Worm (Caenorhabditis elegans) whole organism, young adult: ENCODE measurements around the gene atg-16.2.

Experiments
- B0019.2 ChIP-seq: fragments of 200-800 bp; sonication (Bioruptor generic); conservative IDR thresholded peaks from 2 replicates; pipeline ENCODE4 v1.3.6; 2022; ENCODE audit warnings: missing genetic modification reagents, missing genetic modification characterization, missing compliant biosample characterization
- B0336.3 ChIP-seq: fragments of 200-800 bp; sonication (Bioruptor generic); IDR thresholded peaks from 2 replicates; pipeline ENCODE4 v1.3.6; 2022; ENCODE audit warnings: missing genetic modification characterization, missing compliant biosample characterization
- C17E4.6 ChIP-seq: fragments of 200-800 bp; sonication (Bioruptor generic); IDR thresholded peaks from 2 replicates; pipeline ENCODE4 v1.3.6; 2022; ENCODE audit warnings: missing genetic modification reagents, missing genetic modification characterization, missing compliant biosample characterization
- F10E7.11 ChIP-seq: sonication (generic microtip); optimal IDR thresholded peaks from 2 replicates; lab custom pipeline; 2017; ENCODE audit warnings: mild to moderate bottlenecking, missing genetic modification characterization, moderate library complexity, missing compliant biosample characterization
- F39B2.1 ChIP-seq: fragments of 200-800 bp; sonication (Bioruptor generic); IDR thresholded peaks from 2 replicates; pipeline ENCODE4 v1.3.6; 2022; ENCODE audit warnings: missing genetic modification reagents, missing genetic modification characterization, missing compliant biosample characterization
- F55B11.4 ChIP-seq: sonication (generic microtip); optimal IDR thresholded peaks from 2 replicates; lab custom pipeline; 2016; ENCODE audit warnings: missing compliant biosample characterization, missing genetic modification characterization, borderline replicate concordance; ENCODE audit not compliant: insufficient read depth
- Y56A3A.18 ChIP-seq: fragments of 200-800 bp; sonication (Bioruptor generic); IDR thresholded peaks from 2 replicates; pipeline ENCODE4 v1.3.6; 2022; ENCODE audit warnings: missing genetic modification reagents, missing genetic modification characterization, missing compliant biosample characterization
- Y79H2A.3 ChIP-seq: fragments of 200-800 bp; sonication (Bioruptor generic); conservative IDR thresholded peaks from 2 replicates; pipeline ENCODE4 v1.3.6; 2022; ENCODE audit warnings: missing genetic modification reagents, missing genetic modification characterization, missing compliant biosample characterization
- Y95B8A.8 ChIP-seq: fragments of 200-800 bp; sonication (Bioruptor generic); IDR thresholded peaks from 2 replicates; pipeline ENCODE4 v1.3.6; 2022; ENCODE audit warnings: missing genetic modification reagents, missing genetic modification characterization, missing compliant biosample characterization
- akir-1 ChIP-seq: fragments of 200-800 bp; sonication (Bioruptor generic); optimal IDR thresholded peaks from 2 replicates; lab custom pipeline; 2018; ENCODE audit warnings: mild to moderate bottlenecking, missing genetic modification characterization, moderate library complexity, missing compliant biosample characterization
- atf-7 ChIP-seq: sonication (generic microtip); optimal IDR thresholded peaks from 2 replicates; lab custom pipeline; 2017; ENCODE audit warnings: mild to moderate bottlenecking, missing genetic modification characterization, missing compliant biosample characterization
- athp-1 ChIP-seq: sonication (generic microtip); optimal IDR thresholded peaks from 2 replicates; lab custom pipeline; 2017; ENCODE audit warnings: mild to moderate bottlenecking, missing genetic modification characterization, missing compliant biosample characterization
- attf-6 ChIP-seq: fragments of 200-800 bp; sonication (Bioruptor generic); IDR thresholded peaks from 2 replicates; pipeline ENCODE4 v1.3.6; 2022; ENCODE audit warnings: missing genetic modification reagents, missing genetic modification characterization, missing compliant biosample characterization
- bed-1 ChIP-seq: fragments of 200-800 bp; sonication (Bioruptor generic); IDR thresholded peaks from 2 replicates; pipeline ENCODE4 v1.3.6; 2022; ENCODE audit warnings: missing genetic modification reagents, missing genetic modification characterization, missing compliant biosample characterization
- cebp-1 ChIP-seq, 2 experiments: fragments of 200-800 bp in 1 of 2; sonication (Bioruptor generic) in 1 of 2; sonication (generic microtip) in 1 of 2; IDR thresholded peaks in 1 of 2; optimal IDR thresholded peaks in 1 of 2; 2 replicates each; pipeline versions ENCODE4 v1.3.6 to Lab custom; 2017 to 2022; ENCODE audit warnings: missing compliant biosample characterization in 2 of 2, missing genetic modification characterization in 2 of 2, mild to moderate bottlenecking in 1 of 2, missing genetic modification reagents in 1 of 2, moderate library complexity in 1 of 2
- ceh-40 ChIP-seq: fragments of 200-800 bp; sonication (Bioruptor generic); IDR thresholded peaks from 2 replicates; pipeline ENCODE4 v1.3.6; 2022; ENCODE audit warnings: missing genetic modification characterization, missing compliant biosample characterization
- chd-7 ChIP-seq: sonication (generic microtip); optimal IDR thresholded peaks from 2 replicates; lab custom pipeline; 2016; ENCODE audit warnings: mild to moderate bottlenecking, missing genetic modification characterization, moderate library complexity, missing compliant biosample characterization
- die-1 ChIP-seq: sonication (generic microtip); optimal IDR thresholded peaks from 2 replicates; lab custom pipeline; 2016; ENCODE audit warnings: missing genotype, mild to moderate bottlenecking, missing genetic modification characterization, missing compliant biosample characterization
- efl-1 ChIP-seq: fragments of 150-350 bp; optimal IDR thresholded peaks from 2 replicates; lab custom pipeline; 2014; ENCODE audit warnings: missing biosample characterization, missing genetic modification reagents, missing genetic modification characterization
- egrh-3 ChIP-seq: fragments of 200-800 bp; sonication (Bioruptor generic); IDR thresholded peaks from 2 replicates; pipeline ENCODE4 v1.3.6; 2022; ENCODE audit warnings: missing genetic modification reagents, missing genetic modification characterization, missing compliant biosample characterization
- ets-4 ChIP-seq: fragments of 200-800 bp; sonication (Bioruptor generic); optimal IDR thresholded peaks from 2 replicates; lab custom pipeline; 2018; ENCODE audit warnings: mild to moderate bottlenecking, missing genetic modification characterization, missing compliant biosample characterization
- gei-17 ChIP-seq: fragments of 200-800 bp; sonication (Bioruptor generic); optimal IDR thresholded peaks from 2 replicates; lab custom pipeline; 2018; ENCODE audit warnings: mild to moderate bottlenecking, missing genetic modification characterization, missing compliant biosample characterization
- let-607 ChIP-seq, 2 experiments: fragments of 200-800 bp in 1 of 2; sonication (Bioruptor generic) in 1 of 2; sonication (generic microtip) in 1 of 2; optimal IDR thresholded peaks; 2 replicates each; lab custom pipeline; 2016 to 2018; ENCODE audit warnings: mild to moderate bottlenecking in 2 of 2, missing compliant biosample characterization in 2 of 2, missing genetic modification characterization in 2 of 2, moderate library complexity in 2 of 2, missing genotype in 1 of 2
- lin-26 ChIP-seq: fragments of 200-800 bp; sonication (Bioruptor generic); IDR thresholded peaks from 2 replicates; pipeline ENCODE4 v1.3.6; 2022; ENCODE audit warnings: missing genetic modification reagents, missing genetic modification characterization, missing compliant biosample characterization
- lin-54 ChIP-seq: fragments of 200-800 bp; sonication (Bioruptor generic); optimal IDR thresholded peaks from 2 replicates; lab custom pipeline; 2018; ENCODE audit warnings: mild to moderate bottlenecking, missing genetic modification characterization, missing compliant biosample characterization
- lsl-1 ChIP-seq: fragments of 200-800 bp; sonication (Bioruptor generic); optimal IDR thresholded peaks from 2 replicates; lab custom pipeline; 2018; ENCODE audit warnings: mild to moderate bottlenecking, missing genetic modification characterization, moderate library complexity, missing compliant biosample characterization
- madf-3 ChIP-seq: fragments of 200-800 bp; sonication (Bioruptor generic); IDR thresholded peaks from 2 replicates; pipeline ENCODE4 v1.3.6; 2022; ENCODE audit warnings: missing genetic modification reagents, missing genetic modification characterization, missing compliant biosample characterization
- madf-6 ChIP-seq: fragments of 200-800 bp; sonication (Bioruptor generic); IDR thresholded peaks from 2 replicates; pipeline ENCODE4 v1.3.6; 2022; ENCODE audit warnings: missing genetic modification reagents, missing genetic modification characterization, missing compliant biosample characterization
- mes-4 ChIP-seq: sonication (generic microtip); optimal IDR thresholded peaks from 2 replicates; lab custom pipeline; 2016; ENCODE audit warnings: missing genotype, missing genetic modification characterization, missing compliant biosample characterization
- mxl-1 ChIP-seq: sonication (generic microtip); optimal IDR thresholded peaks from 2 replicates; lab custom pipeline; 2016; ENCODE audit warnings: missing genetic modification characterization, missing compliant biosample characterization
- nhr-179 ChIP-seq: sonication (generic microtip); optimal IDR thresholded peaks from 2 replicates; lab custom pipeline; 2016; ENCODE audit warnings: mild to moderate bottlenecking, missing genetic modification characterization, missing compliant biosample characterization
- pbrm-1 ChIP-seq: fragments of 200-800 bp; sonication (Bioruptor generic); IDR thresholded peaks from 2 replicates; pipeline ENCODE4 v1.3.6; 2022; ENCODE audit warnings: missing genetic modification reagents, missing genetic modification characterization, missing compliant biosample characterization
- rcor-1 ChIP-seq: fragments of 200-800 bp; sonication (Bioruptor generic); IDR thresholded peaks from 2 replicates; pipeline ENCODE4 v1.3.6; 2022; ENCODE audit warnings: missing genetic modification reagents, missing genetic modification characterization, missing compliant biosample characterization
- rec-8 ChIP-seq, 2 experiments: sonication (generic microtip); optimal IDR thresholded peaks; 2 replicates each; lab custom pipeline; 2016; ENCODE audit warnings: mild to moderate bottlenecking in 2 of 2, missing genetic modification characterization in 2 of 2, missing genetic modification reagents in 2 of 2, missing genotype in 2 of 2, missing biosample characterization in 1 of 2, missing compliant biosample characterization in 1 of 2, moderate library complexity in 1 of 2
- repo-1 ChIP-seq: sonication (generic microtip); optimal IDR thresholded peaks from 2 replicates; lab custom pipeline; 2017; ENCODE audit warnings: mild to moderate bottlenecking, missing genetic modification characterization, missing compliant biosample characterization
- snpc-1.1 ChIP-seq: sonication (generic microtip); optimal IDR thresholded peaks from 2 replicates; lab custom pipeline; 2017; ENCODE audit warnings: missing genetic modification characterization, mild to moderate bottlenecking, missing compliant biosample characterization, antibody characterized with exemption, moderate library complexity, missing genotype, missing genetic modification reagents; ENCODE audit not compliant: insufficient read depth
- snpc-1.3 ChIP-seq: sonication (generic microtip); optimal IDR thresholded peaks from 2 replicates; lab custom pipeline; 2017; ENCODE audit warnings: missing genetic modification characterization, mild to moderate bottlenecking, missing compliant biosample characterization, antibody characterized with exemption, moderate library complexity, missing genotype, missing genetic modification reagents; ENCODE audit not compliant: insufficient read depth
- snpc-3.4 ChIP-seq: sonication (generic microtip); optimal IDR thresholded peaks from 2 replicates; lab custom pipeline; 2017; ENCODE audit warnings: missing genetic modification characterization, mild to moderate bottlenecking, missing compliant biosample characterization, antibody characterized with exemption, moderate library complexity, missing genotype, missing genetic modification reagents
- snpc-4 ChIP-seq, 5 experiments: fragments of 150-350 bp in 1 of 5; sonication (generic microtip) in 4 of 5; optimal IDR thresholded peaks; 2 replicates each; lab custom pipeline; 2014 to 2018; ENCODE audit warnings: missing genetic modification characterization in 5 of 5, missing biosample characterization in 3 of 5, antibody characterized with exemption in 2 of 5, mild to moderate bottlenecking in 2 of 5, missing compliant biosample characterization in 2 of 5, missing genotype in 2 of 5, moderate library complexity in 2 of 5, missing genetic modification reagents in 1 of 5
- tbp1 ChIP-seq: fragments of 200-800 bp; sonication (Bioruptor generic); optimal IDR thresholded peaks from 2 replicates; lab custom pipeline; 2018; ENCODE audit warnings: mild to moderate bottlenecking, missing genetic modification characterization, missing compliant biosample characterization
- tlf-1 ChIP-seq: fragments of 200-800 bp; sonication (Bioruptor generic); optimal IDR thresholded peaks from 2 replicates; lab custom pipeline; 2018; ENCODE audit warnings: mild to moderate bottlenecking, missing genetic modification characterization, missing compliant biosample characterization
- xnd-1 ChIP-seq: sonication (generic microtip); optimal IDR thresholded peaks from 2 replicates; lab custom pipeline; 2016; ENCODE audit warnings: missing genotype, missing genetic modification reagents, missing genetic modification characterization, missing compliant biosample characterization
- ztf-25 ChIP-seq: fragments of 200-800 bp; sonication (Bioruptor generic); IDR thresholded peaks from 2 replicates; pipeline ENCODE4 v1.3.6; 2022; ENCODE audit warnings: missing genetic modification reagents, missing genetic modification characterization, missing compliant biosample characterization
- ztf-26 ChIP-seq: sonication (generic microtip); optimal IDR thresholded peaks from 2 replicates; lab custom pipeline; 2017; ENCODE audit warnings: missing genetic modification characterization, missing compliant biosample characterization
- ztf-28 ChIP-seq: fragments of 200-800 bp; sonication (Bioruptor generic); IDR thresholded peaks from 2 replicates; pipeline ENCODE4 v1.3.6; 2022; ENCODE audit warnings: missing genetic modification reagents, missing genetic modification characterization, missing compliant biosample characterization

atg-16.2 gene

DNA sequence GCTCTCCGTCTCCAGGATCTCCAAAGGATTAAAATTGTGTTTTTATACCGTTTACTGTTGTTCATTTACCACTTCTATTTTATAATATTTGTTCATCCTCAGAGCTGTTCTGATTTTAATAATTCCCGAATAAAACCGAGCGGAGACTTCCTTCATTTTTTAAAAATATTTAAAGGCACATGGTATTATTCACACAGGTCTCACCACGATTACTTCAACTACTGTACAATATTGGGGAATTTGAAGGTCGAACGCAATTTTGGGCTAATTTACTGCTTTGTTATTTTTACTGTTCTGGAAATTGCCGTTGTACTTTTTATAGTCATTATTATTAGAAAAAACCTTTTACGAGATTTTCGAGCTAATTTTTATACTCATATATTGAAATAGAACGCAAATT lies 38.0 kb upstream of the atg-16.2 start (continued):
- TF ChIP-seq lin-26 = peak; percentile 73
- peak; percentile 86 for TF ChIP-seq madf-6 (GFP tag; lab: Robert Waterston, UW)
- TF ChIP-seq F10E7.11 (tag; lab: Kevin White, UChicago) = no peak
- peak; percentile 21 for TF ChIP-seq snpc-1.1
- TF ChIP-seq pbrm-1 (GFP tag; lab: Robert Waterston, UW) = 0 out of 2 replicates have a peak, but pooled peaks have one; percentile 37
- peak; percentile 78 for TF ChIP-seq attf-6 (GFP tag; lab: Robert Waterston, UW)
- peak; percentile 82 for TF ChIP-seq snpc-1.3 (tag; lab: Kevin White, UChicago)
- TF ChIP-seq Y79H2A.3 = peak; percentile 89
- TF ChIP-seq tbp1 (GFP tag; lab: Kevin White, UChicago) = peak; percentile 58
- peak; percentile 25; the same call in 1 of the 2 replicates for TF ChIP-seq rcor-1
- TF ChIP-seq cebp-1 (GFP tag; IDR thresholded peaks at IDR 0.05; lab: Robert Waterston, UW) = 0 out of 2 replicates have a peak, but pooled peaks have one; percentile 18
- TF ChIP-seq cebp-1 (tag; optimal IDR thresholded peaks at IDR 0.05; lab: Kevin White, UChicago) = peak; percentile 50
- TF ChIP-seq die-1 (tag; lab: Kevin White, UChicago) = peak; percentile 49
- peak; percentile 42 for TF ChIP-seq snpc-3.4 (tag; lab: Kevin White, UChicago)
- TF ChIP-seq ceh-40 (GFP tag; lab: Robert Waterston, UW) = 0 out of 2 replicates have a peak, but pooled peaks have one; percentile 74
- TF ChIP-seq Y95B8A.8 (GFP tag; lab: Robert Waterston, UW) = peak; percentile 88
- peak; percentile 27 for TF ChIP-seq mes-4 (tag; lab: Kevin White, UChicago)
- TF ChIP-seq repo-1 (tag; lab: Kevin White, UChicago) = peak; percentile 23
- TF ChIP-seq tlf-1 (GFP tag; lab: Kevin White, UChicago) = peak; percentile 24
- TF ChIP-seq ztf-25 (GFP tag; lab: Robert Waterston, UW) = 0 out of 2 replicates have a peak, but pooled peaks have one; percentile 37
- peak; percentile 79 for TF ChIP-seq lsl-1
- TF ChIP-seq B0019.2 (GFP tag; lab: Robert Waterston, UW) = peak; percentile 44; the same call in 1 of the 2 replicates
- TF ChIP-seq xnd-1 = peak; percentile 39
- TF ChIP-seq let-607 (tag; optimal IDR thresholded peaks at IDR 0.05; lab: Kevin White, UChicago) = no peak
- TF ChIP-seq B0336.3 (GFP tag; lab: Robert Waterston, UW) = peak; percentile 28; the same call in 1 of the 2 replicates
- no peak for TF ChIP-seq ztf-26 (tag; lab: Kevin White, UChicago)
- TF ChIP-seq athp-1 (tag; lab: Kevin White, UChicago) = peak; percentile 81
- TF ChIP-seq mxl-1 (tag; lab: Kevin White, UChicago) = no peak
- peak; percentile 86 for TF ChIP-seq madf-3 (GFP tag; lab: Robert Waterston, UW)
- peak; percentile 69 for TF ChIP-seq lin-54 (GFP tag; lab: Kevin White, UChicago)
- 0 out of 2 replicates have a peak, but pooled peaks have one; percentile 66 for TF ChIP-seq C17E4.6 (GFP tag; lab: Robert Waterston, UW)

DNA sequence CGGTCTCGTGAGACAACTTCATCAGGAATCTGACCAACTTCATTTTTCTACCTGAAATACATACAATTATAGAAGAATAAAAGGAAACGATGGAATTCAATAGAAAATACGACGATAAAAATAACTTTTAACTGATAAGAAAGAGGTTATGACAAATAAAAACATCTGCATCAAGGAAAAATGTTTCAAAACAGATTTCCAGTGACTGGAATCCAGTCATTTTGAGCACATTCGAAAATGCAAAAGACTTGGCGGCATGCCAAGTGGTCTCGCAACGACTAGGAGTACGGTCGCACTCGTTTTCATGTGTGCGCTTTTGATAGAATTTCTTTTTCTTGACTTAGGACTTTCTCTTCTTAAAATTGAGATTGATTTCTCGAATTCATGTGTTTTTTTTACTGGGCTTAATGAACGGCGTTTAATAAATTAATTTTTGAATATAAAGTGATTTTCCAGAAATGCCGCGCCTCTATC lies 36.6 kb upstream of the atg-16.2 start, which contains the start of the genes snr-3 and rsp-5:
snr-3 (minus strand) TSS at position 51 of the 474 bp plus-strand sequence.
rsp-5 (plus strand) TSS at position 455 of the 474 bp plus-strand sequence.
- peak; percentile 47 for TF ChIP-seq snpc-1.1
- TF ChIP-seq ztf-28 = no peak
- TF ChIP-seq lin-54 (GFP tag; lab: Kevin White, UChicago) = peak; percentile 70
- no peak for TF ChIP-seq Y56A3A.18 (GFP tag; lab: Robert Waterston, UW)
- no peak for TF ChIP-seq F39B2.1
- no peak for TF ChIP-seq bed-1 (GFP tag; lab: Robert Waterston, UW)
- no peak for TF ChIP-seq akir-1
- no peak for TF ChIP-seq rec-8 (tag; optimal IDR thresholded peaks at IDR 0.05; lab: Kevin White, UChicago)
- no peak for TF ChIP-seq egrh-3 (GFP tag; lab: Robert Waterston, UW)
- no peak for TF ChIP-seq snpc-4 (GFP tag; optimal IDR thresholded peaks at IDR 0.05; lab: Kevin White, UChicago)
- TF ChIP-seq snpc-4 (tag; optimal IDR thresholded peaks at IDR 0.05; lab: Kevin White, UChicago) = peak; percentile 32 to 58 (median 50)
- no peak for TF ChIP-seq chd-7 (tag; lab: Kevin White, UChicago)
- no peak for TF ChIP-seq atf-7 (tag; lab: Kevin White, UChicago)
- no peak for TF ChIP-seq ets-4 (GFP tag; lab: Kevin White, UChicago)
- no peak for TF ChIP-seq nhr-179 (tag; lab: Kevin White, UChicago)
- TF ChIP-seq efl-1 (GFP tag; lab: Kevin White, UChicago) = peak; percentile 49
- TF ChIP-seq F55B11.4 (tag; lab: Kevin White, UChicago) = no peak
- TF ChIP-seq lsl-1 = peak; percentile 92
- no peak for TF ChIP-seq gei-17
- no peak for TF ChIP-seq Y79H2A.3
